Fruit fly (Drosophila melanogaster): Measurements from ENCODE around the gene scf.

dm6 chr3L:1320230-1320930 is 21.9 kb downstream of the scf start:
- TF ChIP-seq EcR (GFP tag; optimal IDR thresholded peaks at IDR 0.05), result no peak
- no peak for TF ChIP-seq psq (optimal IDR thresholded peaks at IDR 0.05)
